Worm (Caenorhabditis elegans): Measurements from ENCODE around the gene clc-5.

clc-5 gene

DNA sequence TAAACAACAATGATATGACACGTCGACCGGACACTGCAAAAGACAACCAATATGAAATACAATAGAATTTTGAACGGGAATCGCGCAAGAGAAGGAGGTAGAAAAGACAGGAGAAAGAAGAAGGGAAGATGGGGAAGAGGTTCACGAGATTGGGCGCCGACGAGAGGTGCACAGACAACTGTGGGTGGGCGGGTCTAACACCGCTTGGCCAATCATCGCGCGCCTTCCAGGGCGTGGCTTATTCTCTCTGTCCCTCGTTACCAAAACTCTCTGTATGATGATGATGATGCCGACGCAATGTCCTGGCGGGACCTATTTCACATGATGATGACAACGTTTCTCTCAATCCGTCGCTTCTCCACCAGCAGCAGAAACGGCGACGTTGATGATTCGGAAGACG is 27.1 kb downstream of the clc-5 start:
- no peak for TF ChIP-seq aptf-3 (GFP tag; IDR thresholded peaks at IDR 0.05)
- no peak for TF ChIP-seq nhr-27 (tag; optimal IDR thresholded peaks at IDR 0.05)
- no peak for TF ChIP-seq pha-4 (tag; optimal IDR thresholded peaks at IDR 0.05)
- no peak for TF ChIP-seq F57C9.4 (tag; optimal IDR thresholded peaks at IDR 0.05)
- TF ChIP-seq nhr-80 (tag; optimal IDR thresholded peaks at IDR 0.05), result no peak
- TF ChIP-seq nhr-120 (GFP tag; IDR thresholded peaks at IDR 0.05), result no peak
- no peak for TF ChIP-seq hmg-20 (GFP tag; IDR thresholded peaks at IDR 0.05)
- no peak for TF ChIP-seq ztf-25 (GFP tag; IDR thresholded peaks at IDR 0.05)
- no peak for TF ChIP-seq ceh-79 (tag; optimal IDR thresholded peaks at IDR 0.05)
- TF ChIP-seq F57A8.1 (GFP tag; optimal IDR thresholded peaks at IDR 0.05), result no peak
- peak; percentile 74 for TF ChIP-seq zfh-2 (GFP tag; conservative IDR thresholded peaks at IDR 0.05)
- TF ChIP-seq ceh-91 (GFP tag; IDR thresholded peaks at IDR 0.05), result no peak
- no peak for TF ChIP-seq Y53F4B.3 (GFP tag; IDR thresholded peaks at IDR 0.05)
- no peak for TF ChIP-seq pbrm-1 (GFP tag; IDR thresholded peaks at IDR 0.05)
- TF ChIP-seq egrh-3 (GFP tag; IDR thresholded peaks at IDR 0.05), result 0 out of 2 replicates have a peak, but pooled peaks have one; percentile 15
- no peak for TF ChIP-seq rec-8 (tag; optimal IDR thresholded peaks at IDR 0.05)
- no peak for TF ChIP-seq B0035.1 (tag; optimal IDR thresholded peaks at IDR 0.05)
- no peak for TF ChIP-seq ztf-3 (GFP tag; optimal IDR thresholded peaks at IDR 0.05)
- no peak for TF ChIP-seq Y67H2A.10 (GFP tag; conservative IDR thresholded peaks at IDR 0.05)
- no peak for TF ChIP-seq lir-1 (GFP tag; conservative IDR thresholded peaks at IDR 0.05)
- TF ChIP-seq nfyb-1 (GFP tag; IDR thresholded peaks at IDR 0.05), result peak; percentile 79
- no peak for TF ChIP-seq B0336.3 (GFP tag; IDR thresholded peaks at IDR 0.05)
- TF ChIP-seq F22D6.2 (tag; optimal IDR thresholded peaks at IDR 0.05), result no peak
- TF ChIP-seq ztf-18 (tag; optimal IDR thresholded peaks at IDR 0.05), result no peak

DNA sequence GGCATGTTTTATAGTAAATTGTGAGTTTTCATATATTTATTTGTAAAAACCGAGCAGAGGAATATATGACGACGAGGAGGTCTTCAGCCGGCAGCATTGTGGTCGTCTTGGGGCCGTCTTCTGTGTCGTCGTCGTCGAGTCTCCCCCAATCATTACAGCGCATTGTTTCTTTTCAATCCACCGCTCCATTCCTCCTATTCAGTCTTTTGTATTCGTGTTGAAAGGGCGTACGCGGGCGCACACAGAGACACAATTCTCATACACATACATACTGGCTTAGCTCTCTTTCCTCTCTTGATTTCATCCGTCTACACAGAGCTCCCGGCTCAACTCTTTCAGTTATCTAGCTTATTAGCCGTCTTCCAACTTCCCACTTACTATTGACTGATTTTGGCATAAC is 30.3 kb downstream of the clc-5 start, which contains the start of gene sox-2:
Gene sox-2 (minus strand): TSS at position 100 of the 400 bp plus-strand sequence.
- TF ChIP-seq nfyb-1 (GFP tag; IDR thresholded peaks at IDR 0.05), result no peak
- TF ChIP-seq ceh-40 (GFP tag; IDR thresholded peaks at IDR 0.05), result 0 out of 2 replicates have a peak, but pooled peaks have one; percentile 38
- no peak for TF ChIP-seq lin-40 (tag; optimal IDR thresholded peaks at IDR 0.05)
- TF ChIP-seq zfh-2 (GFP tag; conservative IDR thresholded peaks at IDR 0.05), result 0 out of 2 replicates have a peak, but pooled peaks have one; percentile 7
- no peak for TF ChIP-seq die-1 (tag; optimal IDR thresholded peaks at IDR 0.05)
- TF ChIP-seq F22D6.2 (tag; optimal IDR thresholded peaks at IDR 0.05), result no peak

DNA sequence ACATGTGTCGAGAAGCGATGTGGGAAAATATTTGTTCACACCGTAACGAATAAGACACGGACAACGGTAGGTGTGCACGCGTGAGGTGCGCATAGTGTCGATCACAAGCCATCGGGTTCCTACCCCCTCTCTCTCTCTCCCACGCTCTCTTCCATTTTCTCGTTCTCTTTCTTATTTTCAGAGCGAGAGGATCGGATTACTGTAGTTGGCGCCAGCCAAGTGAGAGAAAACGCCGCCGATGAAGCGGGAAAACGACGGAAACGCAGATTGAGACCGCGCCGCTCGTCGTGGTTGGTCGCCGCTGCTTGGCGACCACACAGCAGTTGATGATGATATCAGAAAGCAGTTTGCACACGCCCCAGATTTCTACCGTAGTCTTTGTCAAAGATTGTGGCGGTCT is 31.0 kb downstream of the clc-5 start:
- TF ChIP-seq zfh-2 (GFP tag; conservative IDR thresholded peaks at IDR 0.05) (peak; percentile 91), F37B4.10 (GFP tag; IDR thresholded peaks at IDR 0.05) (no peak), nfyb-1 (GFP tag; IDR thresholded peaks at IDR 0.05) (peak; percentile 58; the same call in 1 of the 2 replicates), Y53G8AR.9 (GFP tag; conservative IDR thresholded peaks at IDR 0.05) (0 out of 2 replicates have a peak, but pooled peaks have one; percentile 30)

DNA sequence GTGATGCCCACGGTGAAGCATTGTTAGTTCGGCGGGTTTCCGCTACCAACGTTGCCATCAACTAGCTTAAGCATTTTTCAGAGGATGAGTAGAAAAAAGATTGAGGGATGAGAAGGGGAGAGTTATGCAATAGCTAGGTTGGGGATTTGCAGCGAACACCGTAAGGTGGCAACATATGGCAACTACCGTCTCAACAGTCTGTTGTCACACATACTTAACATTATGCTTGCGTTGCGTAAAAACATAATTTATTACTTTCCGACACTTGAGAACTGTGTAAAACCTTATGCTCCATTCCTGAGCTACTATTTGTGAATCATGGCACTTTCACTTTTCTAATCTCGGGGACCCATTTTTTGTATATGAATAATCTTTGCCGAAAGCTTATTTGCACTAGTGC is 33.3 kb downstream of the clc-5 start:
- no peak for TF ChIP-seq snpc-1.3 (tag; optimal IDR thresholded peaks at IDR 0.05; ENCODE audit: insufficient read depth)
- no peak for TF ChIP-seq F10E7.11 (tag; optimal IDR thresholded peaks at IDR 0.05)
- TF ChIP-seq rec-8 (tag; optimal IDR thresholded peaks at IDR 0.05), result no peak
- no peak for TF ChIP-seq unc-62 (GFP tag; optimal IDR thresholded peaks at IDR 0.05)
- TF ChIP-seq nfya-1 (tag; optimal IDR thresholded peaks at IDR 0.05; ENCODE audit: borderline replicate concordance, insufficient read depth), result no peak
- no peak for TF ChIP-seq mxl-1 (tag; optimal IDR thresholded peaks at IDR 0.05)
- TF ChIP-seq F52B5.7 (tag; optimal IDR thresholded peaks at IDR 0.05), result no peak
- TF ChIP-seq madf-6 (GFP tag; IDR thresholded peaks at IDR 0.05), result no peak
- no peak for TF ChIP-seq T26A5.8 (tag; optimal IDR thresholded peaks at IDR 0.05)
- TF ChIP-seq attf-3 (GFP tag; conservative IDR thresholded peaks at IDR 0.05), result no peak
- no peak for TF ChIP-seq egl-18 (GFP tag; IDR thresholded peaks at IDR 0.05)
- TF ChIP-seq egrh-3 (GFP tag; IDR thresholded peaks at IDR 0.05), result no peak
- no peak for TF ChIP-seq aptf-2 (GFP tag; conservative IDR thresholded peaks at IDR 0.05)
- no peak for TF ChIP-seq nhr-90 (tag; optimal IDR thresholded peaks at IDR 0.05)
- no peak for TF ChIP-seq D2030.7 (GFP tag; IDR thresholded peaks at IDR 0.05)
- TF ChIP-seq ztf-6 (GFP tag; IDR thresholded peaks at IDR 0.05), result no peak
- no peak for TF ChIP-seq ceh-91 (GFP tag; IDR thresholded peaks at IDR 0.05)
- TF ChIP-seq athp-1 (tag; optimal IDR thresholded peaks at IDR 0.05), result no peak

Measured in whole organism, young adult.